Fruit fly (Drosophila melanogaster) S2 (cell line): ENCODE measurements around the gene vers.
A peak's percentile ranks its signal among the peaks of the same experiment; 100 is the strongest.

Experiments
- CG8478 ChIP-seq: fragments of >200 bp; optimal IDR thresholded peaks from 2 replicates; lab custom pipeline; 2018
- CTCF ChIP-seq, 2 experiments: fragments of >200 bp; optimal IDR thresholded peaks; 2 replicates each; lab custom pipeline; 2018

Gene vers

DNA sequence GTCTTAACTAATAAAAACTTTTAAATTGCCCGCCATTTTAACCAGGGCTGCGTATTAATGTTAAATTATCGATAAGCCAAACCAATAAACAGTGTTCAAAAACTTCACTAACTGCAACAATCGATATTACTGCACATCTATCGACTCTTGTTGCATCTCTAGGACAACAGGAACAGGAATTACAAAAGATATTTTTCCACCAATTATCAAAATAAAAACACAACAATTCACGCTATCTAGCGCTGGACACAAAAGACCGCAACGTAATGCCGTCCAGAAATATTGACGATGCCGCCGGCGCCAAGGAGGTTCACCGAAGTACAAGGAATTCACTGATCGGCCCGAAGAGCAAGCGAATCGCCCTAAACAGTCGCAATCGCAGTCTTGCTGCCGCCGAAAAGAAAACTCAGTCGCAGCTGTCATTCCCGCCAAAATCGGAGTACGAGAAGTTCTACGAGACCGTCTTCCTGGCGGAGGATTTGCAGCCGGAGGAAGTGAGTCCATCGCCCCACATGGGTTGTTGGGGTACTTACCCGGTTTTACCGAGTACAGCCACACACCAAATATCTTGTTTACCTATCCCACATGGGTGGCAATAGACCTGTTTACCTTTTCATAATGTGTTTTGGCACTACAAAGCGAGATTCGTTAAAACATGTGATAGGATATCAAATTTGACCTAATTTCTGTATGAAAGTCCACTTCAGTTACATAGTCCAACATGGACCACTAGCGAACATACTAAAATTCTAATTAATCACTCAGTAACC, at the start of gene vers:
Gene vers, plus strand, starts transcription at position 136 of the 770 bp plus-strand sequence.
- TF ChIP-seq CTCF (optimal IDR thresholded peaks at IDR 0.05; lab: Kevin White, UChicago) (no peak), CG8478 (lab: Kevin White, UChicago) (no peak)

DNA sequence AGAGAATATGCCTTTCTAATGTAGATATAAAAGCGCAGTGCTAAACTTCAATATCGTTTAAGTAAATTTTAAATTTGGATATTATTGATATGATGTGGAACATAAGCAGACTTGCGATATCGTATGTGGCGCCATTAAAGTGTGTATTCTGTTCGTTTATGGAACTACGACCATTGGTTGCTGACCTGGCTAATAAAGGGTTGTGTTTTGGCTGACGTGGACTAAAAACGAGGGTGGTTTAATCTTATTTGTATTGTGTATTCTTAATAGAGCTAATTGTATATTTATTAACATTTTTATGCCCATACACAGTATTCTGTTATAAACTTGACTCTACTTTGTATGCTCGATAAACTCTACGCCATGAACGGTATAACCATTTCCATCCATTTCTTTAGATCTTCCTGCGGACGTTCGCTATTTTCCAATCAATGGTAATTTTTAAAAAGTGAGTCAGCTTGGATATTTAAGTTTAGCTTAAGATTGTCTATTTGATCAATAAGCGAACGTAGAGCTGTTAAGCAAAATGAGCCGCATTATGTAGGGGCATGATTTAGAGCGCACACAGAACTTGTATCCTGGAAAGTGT, 49.1 kb upstream of the vers start:
- TF ChIP-seq CTCF (optimal IDR thresholded peaks at IDR 0.05; lab: Kevin White, UChicago) (peak; percentile 94 to 95), CG8478 (lab: Kevin White, UChicago) (no peak)

DNA sequence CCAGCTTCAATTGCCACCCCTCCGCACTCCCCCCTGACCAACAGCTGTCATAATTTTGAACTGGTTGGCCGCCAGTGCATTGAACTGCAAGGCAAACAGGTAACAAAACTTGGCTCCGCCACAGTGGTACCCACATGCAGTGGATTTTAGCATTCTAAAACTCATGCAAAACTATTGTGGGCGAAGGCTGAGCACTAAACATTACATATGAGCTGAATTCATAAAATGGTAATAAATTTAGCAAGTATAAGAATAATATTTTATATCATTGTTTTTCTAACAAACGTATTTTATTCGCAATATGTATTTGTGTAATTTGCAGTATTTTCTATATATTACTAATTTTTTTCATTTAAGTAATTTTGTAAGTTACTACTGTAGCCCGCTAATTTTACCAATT, 43.5 kb upstream of the vers start:
- TF ChIP-seq CTCF (optimal IDR thresholded peaks at IDR 0.05; lab: Kevin White, UChicago) (no peak), CG8478 (lab: Kevin White, UChicago) (no peak)

DNA sequence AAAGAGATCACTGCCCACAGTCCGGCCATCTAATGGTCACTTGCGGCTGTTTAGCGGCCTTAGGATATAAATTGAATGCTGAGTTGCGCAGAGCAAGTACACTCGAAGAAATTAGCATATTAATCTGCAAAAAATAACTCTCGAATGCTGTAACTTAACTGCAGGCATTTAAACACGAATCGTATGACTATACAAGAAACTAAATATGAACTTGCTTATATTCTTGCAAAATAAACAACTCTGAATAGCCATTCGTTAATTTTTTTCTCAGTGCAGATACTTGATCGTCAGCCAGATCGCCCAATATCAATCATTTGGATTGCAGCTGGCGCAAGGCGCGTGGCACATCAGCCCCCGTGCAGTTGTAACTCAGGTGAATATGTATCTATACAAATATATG, 42.8 kb upstream of the vers start:
- no peak for TF ChIP-seq CTCF (optimal IDR thresholded peaks at IDR 0.05; lab: Kevin White, UChicago)
- TF ChIP-seq CG8478 (lab: Kevin White, UChicago): no peak

DNA sequence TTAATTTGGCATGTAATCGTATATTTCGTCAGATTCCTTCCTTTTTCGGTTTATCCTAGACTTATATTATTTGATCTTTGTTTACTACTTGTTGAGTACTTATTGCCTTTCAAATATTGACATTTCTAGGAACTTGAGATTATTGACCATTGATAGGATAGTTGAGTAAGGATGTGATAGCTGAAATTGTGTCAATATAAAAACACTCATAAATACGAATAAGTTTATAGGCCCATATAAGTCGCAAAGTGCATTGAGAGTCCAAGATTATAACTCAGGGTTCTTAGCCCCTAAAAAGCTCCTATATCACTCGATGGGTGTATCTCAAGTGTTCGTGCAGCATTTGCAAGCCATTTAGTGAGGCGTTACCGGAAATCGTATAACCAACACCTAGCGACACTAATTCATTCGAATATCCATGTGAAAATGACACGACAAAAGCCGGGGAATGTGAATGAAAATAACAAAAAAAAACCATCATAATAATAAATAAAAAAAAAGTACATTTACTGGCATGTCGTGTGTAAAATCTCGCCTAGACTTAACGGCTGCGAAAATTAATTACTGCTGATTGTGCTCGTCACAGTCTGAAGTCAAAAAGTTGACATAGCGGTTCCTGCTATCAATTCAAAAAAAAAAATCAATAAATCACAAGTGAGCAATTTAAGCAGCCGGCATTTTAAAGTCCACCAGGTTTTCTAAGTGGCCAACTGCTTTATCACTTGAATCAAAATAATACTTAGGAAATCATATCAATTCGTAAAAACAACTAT, 41.9 kb upstream of the vers start:
- no peak for TF ChIP-seq CG8478 (lab: Kevin White, UChicago)
- TF ChIP-seq CTCF (optimal IDR thresholded peaks at IDR 0.05; lab: Kevin White, UChicago): no peak

DNA sequence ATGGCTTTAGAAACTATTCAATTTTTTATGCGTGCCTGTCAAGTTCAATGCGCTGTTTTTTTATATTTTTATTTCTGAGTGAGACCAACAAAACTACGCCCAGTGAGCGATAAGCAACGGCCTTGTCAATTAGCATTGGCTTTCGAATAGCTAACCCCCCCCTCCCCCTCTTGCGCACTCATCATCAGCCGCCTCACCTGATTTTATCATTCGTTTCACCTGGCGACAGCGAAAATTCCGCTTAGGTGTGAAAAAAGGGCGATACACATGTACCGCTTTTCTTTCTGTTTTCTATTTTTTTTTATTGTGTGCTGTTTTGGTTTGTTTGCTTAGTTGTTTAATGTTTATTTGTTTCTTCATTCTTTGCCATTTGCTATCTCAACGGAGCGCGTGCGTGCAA, 40.9 kb upstream of the vers start:
- TF ChIP-seq CTCF (optimal IDR thresholded peaks at IDR 0.05; lab: Kevin White, UChicago) (no peak), CG8478 (lab: Kevin White, UChicago) (no peak)

DNA sequence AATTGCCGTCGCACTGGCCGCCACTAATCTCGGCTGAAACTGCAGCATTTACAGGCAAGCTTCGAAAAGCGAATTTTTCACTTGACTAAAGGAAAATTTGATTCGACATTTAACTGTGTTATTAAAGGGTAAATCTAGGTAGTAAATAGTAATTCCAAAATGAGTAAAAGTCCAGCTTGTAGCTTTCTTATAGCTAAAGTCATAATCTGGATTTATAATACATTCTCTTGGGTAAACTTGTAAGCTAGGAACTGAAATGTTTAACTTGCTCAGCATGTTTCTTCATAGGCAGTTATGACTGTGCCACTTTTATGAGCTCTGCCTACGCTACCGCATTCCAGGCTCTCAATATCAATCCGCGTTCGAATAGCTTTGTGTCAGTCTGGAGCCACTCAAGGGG, 39.6 kb upstream of the vers start:
- TF ChIP-seq CTCF (optimal IDR thresholded peaks at IDR 0.05; lab: Kevin White, UChicago) (no peak), CG8478 (lab: Kevin White, UChicago) (no peak)

DNA sequence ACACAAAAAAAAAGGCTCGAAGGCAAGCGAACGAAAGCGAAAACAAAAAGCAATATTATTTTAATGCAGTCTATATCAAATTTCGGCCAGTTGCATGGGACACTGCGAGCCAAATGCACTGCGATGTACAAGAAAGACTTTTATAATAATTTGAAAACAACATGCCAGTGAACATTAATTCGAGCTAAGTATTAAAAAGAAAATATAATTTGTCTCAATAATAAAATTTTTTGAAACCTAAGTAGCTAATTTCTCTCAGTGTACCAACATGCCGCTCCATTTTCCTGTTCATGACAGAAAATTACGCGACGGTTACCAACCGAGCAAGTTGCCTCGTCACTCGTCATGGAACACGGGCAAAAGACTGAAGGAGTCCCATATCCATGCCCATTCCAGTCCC, 38.6 kb upstream of the vers start:
- no peak for TF ChIP-seq CTCF (optimal IDR thresholded peaks at IDR 0.05; lab: Kevin White, UChicago)
- no peak for TF ChIP-seq CG8478 (lab: Kevin White, UChicago)

DNA sequence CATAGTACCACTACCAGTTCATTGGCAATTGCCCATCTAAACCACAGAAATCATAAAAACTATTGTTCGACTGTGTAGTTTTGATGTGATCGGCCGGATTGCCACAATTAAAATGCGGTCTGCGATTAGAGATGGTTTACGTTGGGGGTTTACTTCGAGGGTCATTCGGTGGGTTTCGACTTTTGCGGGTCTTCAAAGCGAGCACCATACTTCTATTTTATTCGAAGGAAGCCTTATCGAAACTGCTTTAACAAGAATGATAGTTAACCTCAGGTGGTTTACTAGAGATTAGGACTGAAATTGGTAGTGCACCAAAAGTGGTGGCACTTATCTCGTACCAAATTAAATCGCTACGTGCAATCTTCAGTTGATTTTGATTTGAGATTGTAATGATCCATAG, 37.9 kb upstream of the vers start:
- TF ChIP-seq CG8478 (lab: Kevin White, UChicago): no peak
- TF ChIP-seq CTCF (optimal IDR thresholded peaks at IDR 0.05; lab: Kevin White, UChicago): no peak

DNA sequence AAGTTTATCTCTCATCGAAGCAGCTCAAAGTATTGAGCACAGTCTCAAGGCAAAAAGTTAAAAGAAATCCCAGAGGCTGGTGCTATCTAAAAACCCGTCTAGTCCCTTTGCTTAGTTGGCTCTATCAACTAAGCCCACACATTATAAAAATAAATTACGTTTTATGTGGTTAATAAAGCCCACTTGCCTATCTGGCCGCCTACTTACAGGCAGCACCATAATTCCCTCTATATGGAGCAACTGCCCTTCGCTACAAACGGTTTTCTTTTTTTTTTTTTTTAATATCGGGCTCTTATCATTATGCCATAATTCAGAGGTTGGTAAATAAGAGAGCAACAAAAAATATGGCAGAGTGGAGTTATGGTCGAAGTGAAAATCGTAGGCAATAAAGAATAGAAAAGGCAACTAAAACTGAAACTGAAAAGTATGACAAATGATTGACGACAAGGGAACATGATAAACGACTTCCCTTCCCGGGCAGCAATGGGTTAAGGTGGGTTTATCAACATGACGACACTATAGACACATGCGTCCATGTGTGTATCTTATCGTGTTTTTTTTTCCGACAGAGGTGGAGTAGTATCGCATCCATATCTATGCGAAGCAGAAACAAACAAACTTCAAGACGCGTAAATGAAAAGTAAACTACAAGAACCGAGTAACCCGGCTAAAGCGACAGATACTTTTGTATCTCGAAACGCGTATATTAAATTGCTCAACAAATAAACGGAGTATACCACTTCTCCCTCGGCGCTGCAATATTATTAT, 37.2 kb upstream of the vers start:
- TF ChIP-seq CG8478 (lab: Kevin White, UChicago): no peak
- no peak for TF ChIP-seq CTCF (optimal IDR thresholded peaks at IDR 0.05; lab: Kevin White, UChicago)

DNA sequence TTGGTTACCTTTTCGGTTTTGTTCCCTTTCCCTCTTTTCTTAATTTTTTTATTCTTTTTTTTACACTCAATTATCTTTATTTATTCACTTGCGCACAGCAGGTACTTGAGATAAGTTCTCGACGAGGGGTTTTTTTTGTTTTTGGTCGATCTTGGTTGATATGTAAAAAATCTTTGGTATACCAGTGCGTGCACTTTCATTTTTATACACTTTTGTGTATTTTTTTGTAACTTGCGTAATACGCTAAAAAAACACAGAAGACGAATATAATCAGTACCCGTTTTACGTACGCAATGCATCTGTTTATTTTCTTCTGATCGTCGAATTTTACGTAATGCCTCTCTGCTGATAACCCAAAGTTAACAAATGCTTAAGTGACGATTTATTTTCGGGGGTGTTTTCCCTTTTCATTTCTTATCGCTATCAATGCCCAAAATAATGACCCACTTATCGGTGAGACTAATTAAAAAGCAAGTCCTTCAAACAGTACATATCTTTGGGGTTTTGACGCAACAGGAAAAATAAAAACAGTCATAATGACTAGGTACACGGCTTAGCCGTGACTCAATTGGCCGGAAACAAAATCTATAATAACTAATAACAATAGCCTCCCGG, 36.5 kb upstream of the vers start:
- TF ChIP-seq CG8478 (lab: Kevin White, UChicago) (no peak), CTCF (optimal IDR thresholded peaks at IDR 0.05; lab: Kevin White, UChicago) (no peak)

DNA sequence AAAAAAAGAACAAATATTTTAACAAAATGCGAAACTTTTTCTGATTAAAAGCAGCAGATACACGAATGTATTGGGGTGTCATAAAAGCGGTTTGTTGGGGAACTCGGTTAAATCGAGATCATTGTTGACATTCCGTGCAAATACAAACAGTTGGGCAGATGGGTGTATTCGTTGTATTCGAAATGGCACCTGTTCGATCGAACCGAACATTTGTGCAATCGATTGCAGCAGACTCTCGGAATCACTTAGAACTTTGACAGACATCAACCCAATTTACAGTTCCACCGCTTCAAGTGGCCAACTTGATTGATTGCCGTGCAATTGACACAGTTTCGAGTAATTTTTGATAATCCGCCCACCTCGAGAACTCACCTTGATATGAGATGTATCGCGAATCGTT, 35.5 kb upstream of the vers start:
- no peak for TF ChIP-seq CTCF (optimal IDR thresholded peaks at IDR 0.05; lab: Kevin White, UChicago)
- TF ChIP-seq CG8478 (lab: Kevin White, UChicago): no peak

DNA sequence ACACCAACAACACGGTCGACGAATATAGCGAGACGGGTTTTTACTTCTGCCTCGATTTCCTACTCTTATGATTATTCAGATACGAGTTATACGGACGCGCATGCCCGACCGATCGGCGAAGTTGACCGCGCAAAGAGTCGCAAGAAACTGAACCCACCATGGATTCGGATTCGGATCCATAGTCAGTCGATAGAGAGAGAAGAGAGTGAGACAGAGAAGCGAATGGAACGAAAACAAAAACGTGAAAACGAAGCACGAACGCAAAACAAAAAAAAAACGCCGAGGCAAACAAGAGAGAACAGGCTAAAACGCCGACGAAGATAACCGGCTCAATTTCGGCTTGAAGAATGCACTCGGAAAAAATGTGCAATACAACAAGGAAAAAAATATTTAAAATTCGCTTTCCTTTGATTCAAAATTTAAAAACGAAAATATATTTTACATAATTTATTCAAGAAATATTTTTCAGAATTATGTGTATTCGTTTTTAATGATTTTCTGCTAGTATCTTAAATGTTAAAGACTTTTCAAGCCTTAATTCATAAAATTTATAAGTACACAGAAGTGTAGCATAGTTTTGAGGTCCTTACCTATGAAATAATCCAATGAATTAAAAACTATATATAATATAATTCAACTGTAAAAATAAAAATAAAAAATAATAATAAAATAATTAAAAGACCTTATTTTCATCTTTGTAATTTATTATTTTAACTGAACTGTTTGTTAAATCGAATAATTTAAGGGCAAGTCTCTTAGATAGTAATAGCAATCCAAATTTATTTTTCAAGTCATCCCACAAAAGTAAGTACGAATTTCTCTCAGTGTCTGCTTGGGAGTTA, 34.0 kb upstream of the vers start, which contains the start of gene Sema5c:
Gene Sema5c, minus strand, starts transcription at position 152 of the 842 bp plus-strand sequence.
- no peak for TF ChIP-seq CG8478 (lab: Kevin White, UChicago)
- TF ChIP-seq CTCF (optimal IDR thresholded peaks at IDR 0.05; lab: Kevin White, UChicago): no peak
